Worm (Caenorhabditis elegans): ENCODE results near the gene chtb-3.

DNA sequence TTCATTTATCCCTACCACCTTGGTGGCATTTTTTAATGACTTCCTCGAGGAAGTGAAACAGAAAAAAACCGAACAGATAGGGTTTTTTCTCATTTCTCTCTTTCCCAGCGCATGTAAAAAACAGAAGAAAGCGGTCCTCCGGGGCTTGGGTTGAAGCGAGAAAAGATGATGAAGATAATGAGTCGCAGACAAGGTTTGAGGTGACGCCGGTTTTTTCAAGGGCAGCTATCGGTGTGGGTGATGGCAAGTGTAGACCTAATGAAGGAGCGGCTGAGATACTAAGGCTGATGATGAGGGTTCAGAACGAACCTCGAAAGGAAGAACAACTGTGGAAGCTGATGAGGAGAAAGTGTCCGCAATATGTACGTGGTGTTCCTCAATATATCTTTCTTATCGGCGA is 1.4 kb upstream of the chtb-3 start:
- TF ChIP-seq unc-130 (GFP tag; optimal IDR thresholded peaks at IDR 0.05) (no peak), unc-39 (tag; optimal IDR thresholded peaks at IDR 0.05) (no peak), zip-2 (tag; optimal IDR thresholded peaks at IDR 0.05) (no peak), pqm-1 (tag; optimal IDR thresholded peaks at IDR 0.05) (no peak), D1046.2 (GFP tag; IDR thresholded peaks at IDR 0.05) (no peak), dmd-8 (GFP tag; IDR thresholded peaks at IDR 0.05) (no peak), lir-3 (tag; optimal IDR thresholded peaks at IDR 0.05) (no peak), unc-62 (GFP tag; optimal IDR thresholded peaks at IDR 0.05 in 1 of 2) (peak in 1 of 2 experiments; percentile 24), unc-62 (tag; optimal IDR thresholded peaks at IDR 0.05) (no peak), nhr-6 (tag; optimal IDR thresholded peaks at IDR 0.05) (no peak), lin-13 (GFP tag; optimal IDR thresholded peaks at IDR 0.05) (no peak), lin-39 (tag; optimal IDR thresholded peaks at IDR 0.05) (no peak), skn-1 (tag; optimal IDR thresholded peaks at IDR 0.05) (no peak), daf-8 (GFP tag; IDR thresholded peaks at IDR 0.05) (no peak), madf-5 (GFP tag; IDR thresholded peaks at IDR 0.05) (no peak)
